Fruit fly (Drosophila melanogaster) whole organism, embryonic: ENCODE measurements around the gene Kal1.

Source experiments
- Abd-B ChIP-seq: fragments of 200-800 bp; sonication (Bioruptor generic); optimal IDR thresholded peaks from 2 replicates; lab custom pipeline; 2018; ENCODE audit warnings: missing biosample characterization, mild to moderate bottlenecking, missing genetic modification characterization, moderate library complexity
- Blimp-1 ChIP-seq: fragments of 200-800 bp; sonication (Bioruptor generic); optimal IDR thresholded peaks from 3 replicates; lab custom pipeline; 2018; ENCODE audit warnings: missing biosample characterization, missing genetic modification characterization, mild to moderate bottlenecking, moderate library complexity, missing genetic modification reagents
- CG11247 ChIP-seq: fragments of 200-800 bp; sonication (Bioruptor generic); IDR thresholded peaks from 2 replicates; pipeline ENCODE4 v1.3.6; 2022; ENCODE audit warnings: missing biosample characterization, missing genetic modification characterization
- CG13287 ChIP-seq: fragments of 200-800 bp; sonication (Bioruptor generic); IDR thresholded peaks from 2 replicates; pipeline ENCODE4 v1.3.6; 2022; ENCODE audit warnings: missing biosample characterization, missing genetic modification characterization; ENCODE audit not compliant: partially characterized antibody
- CG14050 ChIP-seq: fragments of 200-800 bp; sonication (Bioruptor generic); IDR thresholded peaks from 3 replicates; pipeline ENCODE4 v1.3.6; 2022; ENCODE audit warnings: missing biosample characterization, missing genetic modification characterization
- CG14441 ChIP-seq: fragments of 200-800 bp; sonication (Bioruptor generic); IDR thresholded peaks from 2 replicates; pipeline ENCODE4 v1.3.6; 2022; ENCODE audit warnings: missing biosample characterization, missing genetic modification characterization
- CG15514 ChIP-seq: fragments of 200-800 bp; sonication (Bioruptor generic); optimal IDR thresholded peaks from 3 replicates; lab custom pipeline; 2017; ENCODE audit warnings: missing biosample characterization, missing genetic modification characterization, mild to moderate bottlenecking, moderate library complexity, missing genetic modification reagents
- CG17568 ChIP-seq: fragments of 200-800 bp; sonication (Bioruptor generic); optimal IDR thresholded peaks from 2 replicates; lab custom pipeline; 2018; ENCODE audit warnings: missing biosample characterization, mild to moderate bottlenecking, missing genetic modification characterization, moderate library complexity
- CG17829 ChIP-seq: fragments of 200-800 bp; optimal IDR thresholded peaks from 2 replicates; lab custom pipeline; 2019; ENCODE audit warnings: missing biosample characterization, mild to moderate bottlenecking, missing genetic modification characterization, moderate library complexity
- CG18619 ChIP-seq: fragments of 200-800 bp; sonication (Bioruptor generic); optimal IDR thresholded peaks from 3 replicates; lab custom pipeline; 2017; ENCODE audit warnings: missing biosample characterization, mild to moderate bottlenecking, missing genetic modification characterization
- CG33213 ChIP-seq: fragments of 200-800 bp; sonication (Bioruptor generic); optimal IDR thresholded peaks from 3 replicates; lab custom pipeline; 2016; ENCODE audit warnings: missing biosample characterization, missing genetic modification characterization
- CG6683 ChIP-seq: fragments of 200-800 bp; sonication (Bioruptor generic); optimal IDR thresholded peaks from 2 replicates; lab custom pipeline; 2017; ENCODE audit warnings: missing biosample characterization, mild to moderate bottlenecking, missing genetic modification characterization, missing genetic modification reagents
- CG7271 ChIP-seq: fragments of 200-800 bp; sonication (Bioruptor generic); optimal IDR thresholded peaks from 2 replicates; lab custom pipeline; 2018; ENCODE audit warnings: missing biosample characterization, mild to moderate bottlenecking, missing genetic modification characterization, moderate library complexity
- CG7372 ChIP-seq: fragments of 200-800 bp; sonication (Bioruptor generic); IDR thresholded peaks from 2 replicates; pipeline ENCODE4 v1.3.6; 2022; ENCODE audit warnings: missing biosample characterization, missing genetic modification characterization
- CG7928 ChIP-seq: fragments of 200-800 bp; sonication (Bioruptor generic); optimal IDR thresholded peaks from 2 replicates; lab custom pipeline; 2017; ENCODE audit warnings: missing biosample characterization, mild to moderate bottlenecking, missing genetic modification characterization
- CG8944 ChIP-seq: fragments of 200-800 bp; sonication (Bioruptor generic); optimal IDR thresholded peaks from 3 replicates; lab custom pipeline; 2016; ENCODE audit warnings: missing biosample characterization, missing genetic modification characterization
- Camta ChIP-seq: fragments of 200-800 bp; sonication (Bioruptor generic); optimal IDR thresholded peaks from 2 replicates; lab custom pipeline; 2016; ENCODE audit warnings: missing biosample characterization, missing genetic modification characterization
- CkIIα-i1 ChIP-seq: fragments of 200-800 bp; sonication (Bioruptor generic); IDR thresholded peaks from 2 replicates; pipeline ENCODE4 v1.3.6; 2022; ENCODE audit warnings: missing biosample characterization, missing genetic modification characterization
- D19B ChIP-seq: fragments of 200-800 bp; sonication (Bioruptor generic); optimal IDR thresholded peaks from 2 replicates; lab custom pipeline; 2017; ENCODE audit warnings: missing biosample characterization, mild to moderate bottlenecking, missing genetic modification characterization
- Dfd ChIP-seq, 2 experiments: fragments of >200 bp; optimal IDR thresholded peaks; 2 replicates each; lab custom pipeline; 2017; ENCODE audit warnings: missing biosample characterization in 2 of 2, missing genetic modification characterization in 2 of 2
- Dip3 ChIP-seq: fragments of 200-800 bp; sonication (Bioruptor generic); optimal IDR thresholded peaks from 3 replicates; lab custom pipeline; 2016; ENCODE audit warnings: missing biosample characterization, missing genetic modification characterization
- Ets97D ChIP-seq: fragments of 200-800 bp; sonication (Bioruptor generic); optimal IDR thresholded peaks from 3 replicates; lab custom pipeline; 2016; ENCODE audit warnings: missing biosample characterization, missing genetic modification characterization
- HLHmδ ChIP-seq: fragments of 200-800 bp; sonication (Bioruptor generic); optimal IDR thresholded peaks from 2 replicates; lab custom pipeline; 2018; ENCODE audit warnings: missing biosample characterization, mild to moderate bottlenecking, missing genetic modification characterization, moderate library complexity
- Hand ChIP-seq: fragments of 200-800 bp; sonication (Bioruptor generic); optimal IDR thresholded peaks from 2 replicates; lab custom pipeline; 2017; ENCODE audit warnings: mild to moderate bottlenecking, missing biosample characterization, missing genetic modification reagents, missing genetic modification characterization
- HmgZ ChIP-seq: fragments of 200-800 bp; sonication (Bioruptor generic); optimal IDR thresholded peaks from 2 replicates; lab custom pipeline; 2018; ENCODE audit warnings: missing biosample characterization, mild to moderate bottlenecking, missing genetic modification characterization
- Rx ChIP-seq: fragments of 200-800 bp; sonication (Bioruptor generic); IDR thresholded peaks from 2 replicates; pipeline ENCODE4 v1.3.6; 2022; ENCODE audit warnings: missing biosample characterization, missing genetic modification characterization
- aop ChIP-seq: fragments of 200-800 bp; sonication (Bioruptor generic); IDR thresholded peaks from 2 replicates; pipeline ENCODE4 v1.3.6; 2022; ENCODE audit warnings: missing biosample characterization, missing genetic modification characterization
- ash1 ChIP-seq: fragments of 200-800 bp; sonication (Bioruptor generic); optimal IDR thresholded peaks from 2 replicates; lab custom pipeline; 2018; ENCODE audit warnings: missing biosample characterization, mild to moderate bottlenecking, missing genetic modification characterization
- bbx ChIP-seq: fragments of 200-800 bp; sonication (Bioruptor generic); IDR thresholded peaks from 2 replicates; pipeline ENCODE4 v1.3.6; 2022; ENCODE audit warnings: missing biosample characterization, missing genetic modification characterization; ENCODE audit not compliant: partially characterized antibody
- bowl ChIP-seq: fragments of 200-800 bp; sonication (Bioruptor generic); IDR thresholded peaks from 2 replicates; pipeline ENCODE4 v1.3.6; 2022; ENCODE audit warnings: missing biosample characterization, missing genetic modification characterization
- bsh ChIP-seq, 2 experiments: fragments of 200-800 bp; sonication (Bioruptor generic); optimal IDR thresholded peaks; 2 replicates each; lab custom pipeline; 2017 to 2018; ENCODE audit warnings: mild to moderate bottlenecking in 2 of 2, missing biosample characterization in 2 of 2, missing genetic modification characterization in 2 of 2, moderate library complexity in 1 of 2
- caup ChIP-seq: fragments of 200-800 bp; sonication (Bioruptor generic); optimal IDR thresholded peaks from 3 replicates; lab custom pipeline; 2017; ENCODE audit warnings: missing biosample characterization, mild to moderate bottlenecking, missing genetic modification characterization, moderate library complexity; ENCODE audit not compliant: severe bottlenecking
- crp ChIP-seq, 2 experiments: fragments of 200-800 bp; sonication (Bioruptor generic); optimal IDR thresholded peaks; 2 replicates in 1 of 2; 3 replicates in 1 of 2; lab custom pipeline; 2017; ENCODE audit warnings: missing biosample characterization in 2 of 2, missing genetic modification characterization in 2 of 2, mild to moderate bottlenecking in 1 of 2, moderate library complexity in 1 of 2
- gcm ChIP-seq: fragments of 200-800 bp; sonication (Bioruptor generic); optimal IDR thresholded peaks from 2 replicates; lab custom pipeline; 2019; ENCODE audit warnings: missing biosample characterization, mild to moderate bottlenecking, missing genetic modification characterization, moderate library complexity
- gcm2 ChIP-seq: fragments of 200-800 bp; sonication (Bioruptor generic); optimal IDR thresholded peaks from 2 replicates; lab custom pipeline; 2016; ENCODE audit warnings: missing biosample characterization, missing genetic modification characterization
- grau ChIP-seq: fragments of 200-800 bp; optimal IDR thresholded peaks from 3 replicates; lab custom pipeline; 2019; ENCODE audit warnings: missing biosample characterization, mild to moderate bottlenecking, missing genetic modification characterization, moderate library complexity
- h ChIP-seq: fragments of >200 bp; optimal IDR thresholded peaks from 2 replicates; lab custom pipeline; 2017
- jigr1 ChIP-seq: fragments of 200-800 bp; sonication (Bioruptor generic); IDR thresholded peaks from 3 replicates; pipeline ENCODE4 v1.3.6; 2022; ENCODE audit warnings: missing biosample characterization, missing genetic modification characterization
- lbe ChIP-seq: fragments of 200-800 bp; sonication (Bioruptor generic); optimal IDR thresholded peaks from 2 replicates; lab custom pipeline; 2016; ENCODE audit warnings: missing biosample characterization, mild to moderate bottlenecking, missing genetic modification characterization
- nom ChIP-seq: fragments of 200-800 bp; sonication (Bioruptor generic); optimal IDR thresholded peaks from 2 replicates; lab custom pipeline; 2017; ENCODE audit warnings: missing biosample characterization, missing genetic modification characterization, mild to moderate bottlenecking, moderate library complexity, missing genetic modification reagents
- onecut ChIP-seq: fragments of 200-800 bp; sonication (Bioruptor generic); IDR thresholded peaks from 2 replicates; pipeline ENCODE4 v1.3.6; 2022; ENCODE audit warnings: missing biosample characterization, missing genetic modification characterization
- pho ChIP-seq: fragments of 200-800 bp; sonication (Bioruptor generic); optimal IDR thresholded peaks from 2 replicates; lab custom pipeline; 2016; ENCODE audit warnings: missing biosample characterization, missing genetic modification characterization
- rib ChIP-seq: fragments of 200-800 bp; sonication (Bioruptor generic); IDR thresholded peaks from 2 replicates; pipeline ENCODE4 v1.3.6; 2022; ENCODE audit warnings: missing biosample characterization, missing genetic modification characterization
- ssp ChIP-seq: fragments of 200-800 bp; sonication (Bioruptor generic); IDR thresholded peaks from 2 replicates; pipeline ENCODE4 v1.3.6; 2022; ENCODE audit warnings: missing biosample characterization, missing genetic modification characterization
- sug ChIP-seq: fragments of 200-800 bp; optimal IDR thresholded peaks from 2 replicates; lab custom pipeline; 2019; ENCODE audit warnings: missing biosample characterization, mild to moderate bottlenecking, missing genetic modification characterization, moderate library complexity
- tll ChIP-seq, 2 experiments: fragments of 200-800 bp in 1 of 2; fragments of >200 bp in 1 of 2; sonication (Bioruptor generic) in 1 of 2; optimal IDR thresholded peaks; 2 replicates each; lab custom pipeline; 2017 to 2019; ENCODE audit warnings: missing biosample characterization in 2 of 2, missing genetic modification characterization in 2 of 2, mild to moderate bottlenecking in 1 of 2, moderate library complexity in 1 of 2
- unc-4 ChIP-seq: fragments of 200-800 bp; sonication (Bioruptor generic); IDR thresholded peaks from 2 replicates; pipeline ENCODE4 v1.3.6; 2022; ENCODE audit warnings: missing biosample characterization, missing genetic modification characterization; ENCODE audit not compliant: partially characterized antibody
- vvl ChIP-seq: fragments of 200-800 bp; sonication (Bioruptor generic); IDR thresholded peaks from 2 replicates; pipeline ENCODE4 v1.3.6; 2022; ENCODE audit warnings: missing biosample characterization, missing genetic modification characterization
- wdn ChIP-seq: fragments of 200-800 bp; sonication (Bioruptor generic); IDR thresholded peaks from 2 replicates; pipeline ENCODE4 v1.3.6; 2022; ENCODE audit warnings: missing biosample characterization, missing genetic modification characterization
- yki ChIP-seq: fragments of >200 bp; optimal IDR thresholded peaks from 3 replicates; lab custom pipeline; 2018

Gene Kal1

DNA sequence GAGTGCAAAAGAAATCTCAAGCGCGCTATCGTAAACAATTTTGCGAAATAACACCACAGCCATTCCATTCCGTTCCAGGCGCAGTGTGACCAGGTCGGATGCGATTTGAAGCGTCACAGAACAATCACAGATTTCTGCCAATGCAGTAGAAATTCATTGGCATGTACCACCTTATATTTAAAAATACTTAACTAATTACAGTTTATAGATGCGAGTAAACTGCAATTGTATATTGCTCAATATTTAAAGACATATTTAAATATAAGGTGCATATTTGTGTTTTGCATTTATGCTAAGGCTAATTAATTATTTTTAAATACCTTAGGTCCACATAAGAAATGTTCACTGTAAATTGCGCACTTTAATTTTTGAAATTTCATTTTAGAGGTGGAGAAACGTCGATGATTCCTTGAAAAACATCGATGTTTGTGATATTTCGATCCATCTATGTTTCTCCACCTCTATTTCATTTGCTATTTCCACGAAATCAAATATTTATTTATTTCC lies 52.2 kb downstream of the Kal1 start, which contains the start of the genes SMC6 and CG6204 (continued):
- TF ChIP-seq Abd-B (GFP tag; lab: Kevin White, UChicago) (peak; percentile 97), crp (GFP tag; optimal IDR thresholded peaks at IDR 0.05; lab: Kevin White, UChicago) (peak in 1 of 2 experiments; percentile 60), Camta (GFP tag; lab: Kevin White, UChicago) (peak; percentile 77), unc-4 (GFP tag; lab: Robert Waterston, UW) (peak; percentile 52), rib (GFP tag; lab: Robert Waterston, UW) (peak; percentile 90), CG6683 (peak; percentile 76), ssp (GFP tag; lab: Robert Waterston, UW) (peak; percentile 86), HLHmδ (GFP tag; lab: Kevin White, UChicago) (no peak), CG11247 (peak; percentile 94), bowl (GFP tag; lab: Robert Waterston, UW) (peak; percentile 83), jigr1 (GFP tag; lab: Robert Waterston, UW) (peak; percentile 82; the same call in 2 of the 3 replicates), CG17829 (tag; lab: Kevin White, UChicago) (peak; percentile 95), CG18619 (peak; percentile 92), gcm2 (peak; percentile 57), Dip3 (GFP tag; lab: Kevin White, UChicago) (peak; percentile 90), h (lab: Kevin White, UChicago) (no peak), lbe (GFP tag; lab: Kevin White, UChicago) (peak; percentile 91), CG7271 (tag; lab: Kevin White, UChicago) (peak; percentile 84), CG7372 (GFP tag; lab: Robert Waterston, UW) (peak; percentile 92), Rx (GFP tag; lab: Robert Waterston, UW) (peak; percentile 89), CG17568 (peak; percentile 87), D19B (GFP tag; lab: Kevin White, UChicago) (peak; percentile 84), Dfd (GFP tag; optimal IDR thresholded peaks at IDR 0.05; lab: Kevin White, UChicago) (no peak), nom (GFP tag; lab: Kevin White, UChicago) (peak; percentile 88), aop (GFP tag; lab: Robert Waterston, UW) (peak; percentile 18; the same call in 1 of the 2 replicates), CG8944 (peak; percentile 70), pho (GFP tag; lab: Kevin White, UChicago) (peak; percentile 89), onecut (GFP tag; lab: Robert Waterston, UW) (peak; percentile 85), ash1 (GFP tag; lab: Kevin White, UChicago) (peak; percentile 19), CG33213 (GFP tag; lab: Kevin White, UChicago) (peak; percentile 50), Hand (GFP tag; lab: Kevin White, UChicago) (peak; percentile 80), yki (no peak), CG15514 (GFP tag; lab: Kevin White, UChicago) (peak; percentile 85), bsh (GFP tag; optimal IDR thresholded peaks at IDR 0.05; lab: Kevin White, UChicago) (peak; percentile 72 to 94), CG7928 (GFP tag; lab: Kevin White, UChicago) (peak; percentile 66), gcm (GFP tag; lab: Kevin White, UChicago) (peak; percentile 92), tll (GFP tag; optimal IDR thresholded peaks at IDR 0.05; lab: Kevin White, UChicago) (peak; percentile 32 to 43), bbx (GFP tag; lab: Robert Waterston, UW) (peak; percentile 44), sug (tag; lab: Kevin White, UChicago) (peak; percentile 93), Ets97D (GFP tag; lab: Kevin White, UChicago) (peak; percentile 52), Blimp-1 (GFP tag; lab: Kevin White, UChicago) (peak; percentile 90), caup (GFP tag; lab: Kevin White, UChicago) (peak; percentile 89), CG14441 (peak; percentile 95), HmgZ (peak; percentile 96), CkIIα-i1 (GFP tag; lab: Robert Waterston, UW) (peak; percentile 70; the same call in 1 of the 2 replicates), grau (tag; lab: Kevin White, UChicago) (peak; percentile 100), CG13287 (peak; percentile 52), CG14050 (GFP tag; lab: Robert Waterston, UW) (peak; percentile 90), vvl (GFP tag; lab: Robert Waterston, UW) (peak; percentile 97), wdn (GFP tag; lab: Robert Waterston, UW) (peak; percentile 90)
